Worm (Caenorhabditis elegans): ENCODE results near the gene Y73C8B.1.

The Y73C8B.1 gene

ce11 chrV:3155072-3155471 is 41.6 kb downstream of the Y73C8B.1 start, which contains the start of gene srab-7:
TSS of gene srab-7 (minus strand) at chrV:3155172.
- TF ChIP-seq nfya-1 (tag; optimal IDR thresholded peaks at IDR 0.05) (no peak), unc-3 (GFP tag; conservative IDR thresholded peaks at IDR 0.05) (no peak), unc-3 (tag; optimal IDR thresholded peaks at IDR 0.05) (no peak), ceh-2 (tag; optimal IDR thresholded peaks at IDR 0.05) (no peak), hlh-15 (tag; optimal IDR thresholded peaks at IDR 0.05) (no peak), elt-4 (tag; optimal IDR thresholded peaks at IDR 0.05) (no peak), ets-4 (tag; optimal IDR thresholded peaks at IDR 0.05) (no peak), ceh-45 (GFP tag; IDR thresholded peaks at IDR 0.05) (no peak), pha-2 (tag; optimal IDR thresholded peaks at IDR 0.05) (no peak), sox-2 (GFP tag; IDR thresholded peaks at IDR 0.05) (no peak), unc-55 (GFP tag; optimal IDR thresholded peaks at IDR 0.05) (no peak), ceh-24 (tag; optimal IDR thresholded peaks at IDR 0.05) (no peak), nhr-11 (tag; optimal IDR thresholded peaks at IDR 0.05) (no peak), ceh-34 (tag; optimal IDR thresholded peaks at IDR 0.05) (no peak)

ce11 chrV:3151862-3152261 is 44.8 kb downstream of the Y73C8B.1 start, which contains the start of gene srab-6:
TSS of gene srab-6 (minus strand) at chrV:3151962.
- no peak for TF ChIP-seq K09A11.1 (tag; optimal IDR thresholded peaks at IDR 0.05; ENCODE audit: insufficient read depth)
- TF ChIP-seq zip-5 (tag; optimal IDR thresholded peaks at IDR 0.05): no peak
- TF ChIP-seq ceh-2 (tag; optimal IDR thresholded peaks at IDR 0.05): no peak
- no peak for TF ChIP-seq tbx-2 (tag; optimal IDR thresholded peaks at IDR 0.05)
- TF ChIP-seq lim-6 (tag; optimal IDR thresholded peaks at IDR 0.05): no peak
- no peak for TF ChIP-seq unc-42 (tag; optimal IDR thresholded peaks at IDR 0.05)
- TF ChIP-seq ref-2 (tag; optimal IDR thresholded peaks at IDR 0.05): no peak
- TF ChIP-seq rnt-1 (tag; optimal IDR thresholded peaks at IDR 0.05): no peak
- no peak for TF ChIP-seq ceh-48 (tag; optimal IDR thresholded peaks at IDR 0.05)
- no peak for TF ChIP-seq ceh-45 (GFP tag; IDR thresholded peaks at IDR 0.05)
- no peak for TF ChIP-seq madf-2 (tag; optimal IDR thresholded peaks at IDR 0.05)
- TF ChIP-seq hlh-13 (GFP tag; optimal IDR thresholded peaks at IDR 0.05): no peak
- no peak for TF ChIP-seq hlh-6 (tag; optimal IDR thresholded peaks at IDR 0.05)
- no peak for TF ChIP-seq sdc-2 (tag; optimal IDR thresholded peaks at IDR 0.05)
- TF ChIP-seq fax-1 (tag; optimal IDR thresholded peaks at IDR 0.05): no peak
- TF ChIP-seq ttx-3 (tag; optimal IDR thresholded peaks at IDR 0.05): no peak
- no peak for TF ChIP-seq K02D7.2 (tag; optimal IDR thresholded peaks at IDR 0.05)
- no peak for TF ChIP-seq hlh-15 (tag; optimal IDR thresholded peaks at IDR 0.05)

ce11 chrV:3149910-3150428 is 46.7 kb downstream of the Y73C8B.1 start:
- TF ChIP-seq ttx-3 (tag; optimal IDR thresholded peaks at IDR 0.05) (no peak), tbx-2 (tag; optimal IDR thresholded peaks at IDR 0.05) (no peak), unc-86 (tag; optimal IDR thresholded peaks at IDR 0.05) (no peak), hlh-6 (tag; optimal IDR thresholded peaks at IDR 0.05) (no peak), hlh-15 (tag; optimal IDR thresholded peaks at IDR 0.05) (no peak), ceh-14 (tag; optimal IDR thresholded peaks at IDR 0.05) (no peak), ceh-34 (tag; optimal IDR thresholded peaks at IDR 0.05) (peak; percentile 29), ceh-22 (tag; optimal IDR thresholded peaks at IDR 0.05) (no peak), F13H6.1 (tag; optimal IDR thresholded peaks at IDR 0.05) (no peak), C08G9.2 (tag; optimal IDR thresholded peaks at IDR 0.05) (no peak), unc-42 (tag; optimal IDR thresholded peaks at IDR 0.05) (no peak), fkh-6 (tag; optimal IDR thresholded peaks at IDR 0.05) (no peak), sox-2 (GFP tag; IDR thresholded peaks at IDR 0.05) (no peak), sdc-2 (tag; optimal IDR thresholded peaks at IDR 0.05) (peak; percentile 6), nhr-11 (tag; optimal IDR thresholded peaks at IDR 0.05) (no peak), fkh-10 (GFP tag; optimal IDR thresholded peaks at IDR 0.05) (no peak), pha-4 (tag; optimal IDR thresholded peaks at IDR 0.05) (no peak), ref-2 (tag; optimal IDR thresholded peaks at IDR 0.05) (peak; percentile 22), zip-5 (tag; optimal IDR thresholded peaks at IDR 0.05) (no peak), gmeb-2 (tag; optimal IDR thresholded peaks at IDR 0.05) (no peak), ceh-31 (tag; optimal IDR thresholded peaks at IDR 0.05) (peak; percentile 9), hlh-30 (tag; optimal IDR thresholded peaks at IDR 0.05; ENCODE audit: insufficient read depth) (no peak), ceh-48 (tag; optimal IDR thresholded peaks at IDR 0.05) (no peak), C38D4.7 (GFP tag; optimal IDR thresholded peaks at IDR 0.05) (no peak), hlh-13 (GFP tag; optimal IDR thresholded peaks at IDR 0.05) (no peak)

Measured in whole organism, late embryonic.